Fruit fly (Drosophila melanogaster): ENCODE measurements around the gene CG32564.

CG32564 gene

dm6 chrX:17206046-17206445 is at the start of gene CG32564:
CG32564 (plus strand) TSS chrX:17206407.
- TF ChIP-seq Myc (optimal IDR thresholded peaks at IDR 0.05), result no peak
- TF ChIP-seq dsf (GFP tag; optimal IDR thresholded peaks at IDR 0.05; ENCODE audit: borderline replicate concordance), result no peak
- no peak for TF ChIP-seq Dfd (GFP tag; optimal IDR thresholded peaks at IDR 0.05)
- no peak for TF ChIP-seq Jra (GFP tag; optimal IDR thresholded peaks at IDR 0.05)
- TF ChIP-seq Sp1 (GFP tag; optimal IDR thresholded peaks at IDR 0.05), result no peak
- no peak for TF ChIP-seq h (GFP tag; optimal IDR thresholded peaks at IDR 0.05)
- no peak for TF ChIP-seq brk (GFP tag; optimal IDR thresholded peaks at IDR 0.05)
- no peak for TF ChIP-seq jim (GFP tag; optimal IDR thresholded peaks at IDR 0.05)
- TF ChIP-seq HLH106 (tag; optimal IDR thresholded peaks at IDR 0.05), result no peak
- no peak for TF ChIP-seq psq (GFP tag; optimal IDR thresholded peaks at IDR 0.05)
- TF ChIP-seq dl (GFP tag; optimal IDR thresholded peaks at IDR 0.05; ENCODE audit: insufficient read depth in 1 of 2, partially characterized antibody in 2 of 2), result no peak
- TF ChIP-seq woc (GFP tag; optimal IDR thresholded peaks at IDR 0.05), result no peak
- TF ChIP-seq br (GFP tag; optimal IDR thresholded peaks at IDR 0.05), result no peak

- TF ChIP-seq Myc (optimal IDR thresholded peaks at IDR 0.05) (no peak), Jra (GFP tag; optimal IDR thresholded peaks at IDR 0.05) (no peak)
Measured at dm6 chrX:17159116-17159515, 47.1 kb upstream of the CG32564 start, which contains the start of gene xmas. xmas (minus strand) TSS chrX:17159306.

dm6 chrX:17159819-17160218 is 46.4 kb upstream of the CG32564 start, which contains the start of gene baz:
baz (plus strand) TSS chrX:17160006.
- TF ChIP-seq usp (GFP tag; optimal IDR thresholded peaks at IDR 0.05) (no peak), brk (GFP tag; optimal IDR thresholded peaks at IDR 0.05) (no peak), Mio (GFP tag; optimal IDR thresholded peaks at IDR 0.05) (no peak), ey (GFP tag; optimal IDR thresholded peaks at IDR 0.05) (no peak), sage (GFP tag; optimal IDR thresholded peaks at IDR 0.05) (no peak), Hr83 (GFP tag; optimal IDR thresholded peaks at IDR 0.05; ENCODE audit: poor library complexity, severe bottlenecking) (no peak), br (GFP tag; optimal IDR thresholded peaks at IDR 0.05) (no peak), Sp1 (GFP tag; optimal IDR thresholded peaks at IDR 0.05) (peak; percentile 12), dl (GFP tag; optimal IDR thresholded peaks at IDR 0.05; ENCODE audit: insufficient read depth in 1 of 2, partially characterized antibody in 2 of 2) (no peak), psq (GFP tag; optimal IDR thresholded peaks at IDR 0.05) (peak; percentile 1), h (GFP tag; optimal IDR thresholded peaks at IDR 0.05) (no peak), woc (GFP tag; optimal IDR thresholded peaks at IDR 0.05) (no peak), Hr78 (GFP tag; optimal IDR thresholded peaks at IDR 0.05) (no peak), Rel (GFP tag; optimal IDR thresholded peaks at IDR 0.05) (no peak), Rel (tag; optimal IDR thresholded peaks at IDR 0.05) (peak; percentile 59), foxo (GFP tag; optimal IDR thresholded peaks at IDR 0.05) (no peak), CrebA (GFP tag; optimal IDR thresholded peaks at IDR 0.05; ENCODE audit: borderline replicate concordance) (no peak)

dm6 chrX:17160396-17161040 is 45.7 kb upstream of the CG32564 start:
- TF ChIP-seq Jra (GFP tag; optimal IDR thresholded peaks at IDR 0.05), result no peak
- TF ChIP-seq OdsH (GFP tag; optimal IDR thresholded peaks at IDR 0.05), result no peak
- peak; percentile 52 for TF ChIP-seq Dif (GFP tag; optimal IDR thresholded peaks at IDR 0.05; ENCODE audit: partially characterized antibody)
- TF ChIP-seq dl (GFP tag; optimal IDR thresholded peaks at IDR 0.05; ENCODE audit: insufficient read depth in 1 of 2, partially characterized antibody in 2 of 2), result no peak

dm6 chrX:17162446-17163013 is 43.7 kb upstream of the CG32564 start:
- no peak for TF ChIP-seq tai (GFP tag; optimal IDR thresholded peaks at IDR 0.05)
- no peak for TF ChIP-seq Sp1 (GFP tag; optimal IDR thresholded peaks at IDR 0.05)
- TF ChIP-seq Rel (GFP tag; optimal IDR thresholded peaks at IDR 0.05), result no peak
- TF ChIP-seq Rel (tag; optimal IDR thresholded peaks at IDR 0.05), result peak; percentile 35

dm6 chrX:17167304-17167703 is 38.9 kb upstream of the CG32564 start:
- no peak for TF ChIP-seq Sp1 (GFP tag; optimal IDR thresholded peaks at IDR 0.05)
- no peak for TF ChIP-seq woc (GFP tag; optimal IDR thresholded peaks at IDR 0.05)
- no peak for TF ChIP-seq sv (GFP tag; optimal IDR thresholded peaks at IDR 0.05)
